Fruit fly (Drosophila melanogaster): Measurements from ENCODE around the gene CG42327.

Gene CG42327

dm6 chr3R:11656614-11657216 is 766 bp downstream of the CG42327 start (continued):
- TF ChIP-seq CG12659 (GFP tag; optimal IDR thresholded peaks at IDR 0.05) (peak; percentile 98), CG5953 (GFP tag; IDR thresholded peaks at IDR 0.05) (peak; percentile 94), CG4404 (GFP tag; IDR thresholded peaks at IDR 0.05) (peak; percentile 86), ssp (GFP tag; IDR thresholded peaks at IDR 0.05) (peak; percentile 88), Jarid2 (GFP tag; optimal IDR thresholded peaks at IDR 0.05) (peak; percentile 63), Blimp-1 (GFP tag; optimal IDR thresholded peaks at IDR 0.05) (peak; percentile 95), ac (GFP tag; optimal IDR thresholded peaks at IDR 0.05) (peak; percentile 59), CG3407 (GFP tag; optimal IDR thresholded peaks at IDR 0.05) (peak; percentile 94), Side (GFP tag; optimal IDR thresholded peaks at IDR 0.05) (peak; percentile 93), slp2 (GFP tag; optimal IDR thresholded peaks at IDR 0.05) (peak; percentile 90), jing (GFP tag; optimal IDR thresholded peaks at IDR 0.05) (peak; percentile 88), Hr39 (optimal IDR thresholded peaks at IDR 0.05) (no peak), Camta (GFP tag; optimal IDR thresholded peaks at IDR 0.05) (peak; percentile 95), da (GFP tag; optimal IDR thresholded peaks at IDR 0.05) (peak; percentile 57), Hr78 (GFP tag; optimal IDR thresholded peaks at IDR 0.05) (peak in 1 of 2 experiments; percentile 77), sisA (GFP tag; IDR thresholded peaks at IDR 0.05) (peak; percentile 96), Dad (GFP tag; optimal IDR thresholded peaks at IDR 0.05) (peak; percentile 94), Hey (tag; optimal IDR thresholded peaks at IDR 0.05) (peak; percentile 54), toy (GFP tag; IDR thresholded peaks at IDR 0.05) (peak; percentile 93), CG4360 (GFP tag; IDR thresholded peaks at IDR 0.05) (peak; percentile 78), pan (optimal IDR thresholded peaks at IDR 0.05) (no peak), pan (GFP tag; optimal IDR thresholded peaks at IDR 0.05 in 1 of 2, IDR thresholded peaks at IDR 0.05 in 1 of 2) (peak in 1 of 2 experiments; percentile 98)

DNA sequence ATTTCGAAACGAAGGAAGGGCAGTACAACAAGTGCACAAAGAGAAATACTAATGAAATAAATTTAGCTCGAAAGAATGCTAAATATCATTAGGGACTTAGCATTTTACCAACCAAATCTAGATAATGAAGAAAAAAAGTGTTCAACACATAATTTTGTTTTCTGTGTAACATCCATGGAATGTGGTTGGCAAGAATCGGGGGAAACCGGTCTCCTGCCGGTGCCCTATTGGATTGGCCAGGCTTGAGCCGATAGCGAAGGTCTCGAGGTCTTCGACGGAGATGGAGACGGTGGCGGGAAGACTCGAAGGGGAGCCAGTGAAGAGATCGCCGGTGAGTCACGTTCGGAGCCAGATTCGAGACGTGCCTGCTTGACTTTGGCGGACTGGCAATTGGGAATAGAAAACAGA is 1.8 kb downstream of the CG42327 start:
- TF ChIP-seq repo (GFP tag; optimal IDR thresholded peaks at IDR 0.05), result no peak
- TF ChIP-seq CG1832 (GFP tag; optimal IDR thresholded peaks at IDR 0.05), result no peak
- no peak; the same call in 1 of the 2 replicates for TF ChIP-seq CG10366 (GFP tag; IDR thresholded peaks at IDR 0.05)
- no peak for TF ChIP-seq NK7.1 (GFP tag; optimal IDR thresholded peaks at IDR 0.05)
- no peak for TF ChIP-seq ken (GFP tag; IDR thresholded peaks at IDR 0.05)
- no peak for TF ChIP-seq CG18764 (GFP tag; optimal IDR thresholded peaks at IDR 0.05)
- no peak for TF ChIP-seq nerfin-2 (GFP tag; IDR thresholded peaks at IDR 0.05; ENCODE audit: partially characterized antibody)
- TF ChIP-seq CG9215 (GFP tag; IDR thresholded peaks at IDR 0.05), result no peak
- TF ChIP-seq CG11093 (GFP tag; IDR thresholded peaks at IDR 0.05), result no peak
- TF ChIP-seq Bteb2 (GFP tag; optimal IDR thresholded peaks at IDR 0.05), result peak; percentile 9
- TF ChIP-seq chm (GFP tag; IDR thresholded peaks at IDR 0.05), result no peak
- TF ChIP-seq CG10209 (GFP tag; optimal IDR thresholded peaks at IDR 0.05), result no peak
- TF ChIP-seq chif (GFP tag; optimal IDR thresholded peaks at IDR 0.05), result peak in 1 of 2 experiments; percentile 27
- no peak for TF ChIP-seq croc (GFP tag; conservative IDR thresholded peaks at IDR 0.05)
- TF ChIP-seq CG31388 (GFP tag; optimal IDR thresholded peaks at IDR 0.05), result no peak
- TF ChIP-seq caup (GFP tag; optimal IDR thresholded peaks at IDR 0.05; ENCODE audit: severe bottlenecking), result peak; percentile 29
- no peak for TF ChIP-seq H2.0 (GFP tag; IDR thresholded peaks at IDR 0.05)
- no peak for TF ChIP-seq yki (optimal IDR thresholded peaks at IDR 0.05)
- no peak for TF ChIP-seq Hr39 (optimal IDR thresholded peaks at IDR 0.05)
- TF ChIP-seq seq (GFP tag; IDR thresholded peaks at IDR 0.05), result no peak
- TF ChIP-seq pho (GFP tag; optimal IDR thresholded peaks at IDR 0.05), result peak; percentile 26
- TF ChIP-seq CG10267 (tag; optimal IDR thresholded peaks at IDR 0.05), result peak; percentile 16
- no peak for TF ChIP-seq Poxn (GFP tag; IDR thresholded peaks at IDR 0.05)
- TF ChIP-seq cad (GFP tag; optimal IDR thresholded peaks at IDR 0.05), result no peak
- no peak for TF ChIP-seq sna (GFP tag; IDR thresholded peaks at IDR 0.05; ENCODE audit: partially characterized antibody)
- peak; percentile 16; the same call in 1 of the 2 replicates for TF ChIP-seq sob (GFP tag; IDR thresholded peaks at IDR 0.05)
- TF ChIP-seq CG7987 (GFP tag; optimal IDR thresholded peaks at IDR 0.05), result no peak
- TF ChIP-seq Awh (GFP tag; IDR thresholded peaks at IDR 0.05), result peak; percentile 24; the same call in 1 of the 2 replicates
- peak; percentile 36 for TF ChIP-seq Chrac-16 (GFP tag; optimal IDR thresholded peaks at IDR 0.05)
- 0 out of 2 replicates have a peak, but pooled peaks have one; percentile 41 for TF ChIP-seq CG11247 (GFP tag; IDR thresholded peaks at IDR 0.05)
- TF ChIP-seq CG30020 (tag; optimal IDR thresholded peaks at IDR 0.05), result no peak
